Worm (Caenorhabditis elegans): ENCODE measurements around the gene C04A2.15.

DNA sequence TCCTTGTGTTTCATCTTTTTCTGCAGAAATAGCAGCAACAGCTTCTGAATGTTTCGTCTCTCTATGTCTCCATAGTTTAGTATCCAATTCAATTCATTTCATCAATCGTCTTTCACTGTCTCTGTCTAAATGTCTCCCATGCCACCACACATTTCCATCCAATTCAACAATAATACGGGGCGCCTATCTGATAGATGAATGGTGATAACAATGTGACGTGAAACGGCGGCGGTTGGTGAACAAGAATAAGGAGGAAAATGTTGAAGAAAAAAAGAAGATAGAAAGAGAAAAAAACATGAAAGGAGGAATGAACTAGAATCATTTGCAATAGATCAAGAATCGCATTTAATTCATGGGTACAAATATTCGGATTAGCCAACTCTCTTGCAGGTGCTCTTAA, 29.7 kb upstream of the C04A2.15 start:
- TF ChIP-seq unc-62 (GFP tag; optimal IDR thresholded peaks at IDR 0.05) (peak; percentile 48), sem-4 (tag; optimal IDR thresholded peaks at IDR 0.05) (peak; percentile 89)
